Fruit fly (Drosophila melanogaster): ENCODE results near the gene CG18302.

Gene CG18302

dm6 chr2L:10517085-10517484 is 17.0 kb upstream of the CG18302 start, which contains the start of the genes Fatp1 and Lrr47:
Fatp1 (minus strand) TSS chr2L:10517218.
Lrr47 (plus strand) TSS chr2L:10517335.
- TF ChIP-seq Pif1B (GFP tag; optimal IDR thresholded peaks at IDR 0.05) (no peak), CG4496 (GFP tag; IDR thresholded peaks at IDR 0.05) (no peak; the same call in 2 of the 3 replicates), CG8159 (tag; optimal IDR thresholded peaks at IDR 0.05) (peak; percentile 8), CG12605 (GFP tag; IDR thresholded peaks at IDR 0.05) (peak; percentile 9; the same call in 1 of the 2 replicates), Ets98B (GFP tag; IDR thresholded peaks at IDR 0.05) (no peak), CG8301 (tag; optimal IDR thresholded peaks at IDR 0.05) (no peak), D1 (tag; optimal IDR thresholded peaks at IDR 0.05) (no peak), Snoo (tag; optimal IDR thresholded peaks at IDR 0.05) (no peak)

- TF ChIP-seq CG9948 (tag; optimal IDR thresholded peaks at IDR 0.05) (peak; percentile 80), EcR (GFP tag; optimal IDR thresholded peaks at IDR 0.05) (peak; percentile 25), Pif1B (GFP tag; optimal IDR thresholded peaks at IDR 0.05) (peak; percentile 86), Snoo (tag; optimal IDR thresholded peaks at IDR 0.05) (peak; percentile 84), CG32121 (GFP tag; IDR thresholded peaks at IDR 0.05) (peak; percentile 74), CG8159 (tag; optimal IDR thresholded peaks at IDR 0.05) (peak; percentile 89), fd96Ca (GFP tag; IDR thresholded peaks at IDR 0.05) (peak; percentile 59; the same call in 2 of the 3 replicates), Ets98B (GFP tag; IDR thresholded peaks at IDR 0.05) (peak; percentile 83), CG13204 (GFP tag; optimal IDR thresholded peaks at IDR 0.05) (peak; percentile 38), CG34367 (tag; optimal IDR thresholded peaks at IDR 0.05) (peak; percentile 84), CG10348 (GFP tag; IDR thresholded peaks at IDR 0.05) (no peak), CG14655 (GFP tag; optimal IDR thresholded peaks at IDR 0.05) (peak; percentile 78), CG12605 (GFP tag; IDR thresholded peaks at IDR 0.05) (peak; percentile 69; the same call in 1 of the 2 replicates), CG8301 (tag; optimal IDR thresholded peaks at IDR 0.05) (peak; percentile 75), CG4496 (GFP tag; IDR thresholded peaks at IDR 0.05) (peak; percentile 87), Pif1A (GFP tag; optimal IDR thresholded peaks at IDR 0.05) (peak; percentile 84), CG17806 (tag; optimal IDR thresholded peaks at IDR 0.05) (peak; percentile 88), D1 (tag; optimal IDR thresholded peaks at IDR 0.05) (peak; percentile 72), CG15710 (tag; optimal IDR thresholded peaks at IDR 0.05) (peak; percentile 92), rn (GFP tag; IDR thresholded peaks at IDR 0.05) (peak; percentile 25; the same call in 1 of the 2 replicates), gl (tag; optimal IDR thresholded peaks at IDR 0.05) (peak; percentile 77)
These were observed 14.9 kb upstream of the CG18302 start for dm6 chr2L:10519225-10519624.

dm6 chr2L:10522174-10522893 is 11.8 kb upstream of the CG18302 start:
- peak; percentile 13 for TF ChIP-seq CG8301 (tag; optimal IDR thresholded peaks at IDR 0.05)
- peak; percentile 23; the same call in 1 of the 2 replicates for TF ChIP-seq CG32121 (GFP tag; IDR thresholded peaks at IDR 0.05)
- TF ChIP-seq Pif1B (GFP tag; optimal IDR thresholded peaks at IDR 0.05) = no peak
- TF ChIP-seq CG15710 (tag; optimal IDR thresholded peaks at IDR 0.05) = peak; percentile 6
- TF ChIP-seq D1 (tag; optimal IDR thresholded peaks at IDR 0.05) = no peak
- TF ChIP-seq CG4496 (GFP tag; IDR thresholded peaks at IDR 0.05) = 0 out of 3 replicates have a peak, but pooled peaks have one; percentile 12
- peak; percentile 8 for TF ChIP-seq CG9948 (tag; optimal IDR thresholded peaks at IDR 0.05)
- 0 out of 3 replicates have a peak, but pooled peaks have one; percentile 19 for TF ChIP-seq fd96Ca (GFP tag; IDR thresholded peaks at IDR 0.05)
- peak; percentile 28 for TF ChIP-seq CG8159 (tag; optimal IDR thresholded peaks at IDR 0.05)
- TF ChIP-seq CG14655 (GFP tag; optimal IDR thresholded peaks at IDR 0.05) = peak; percentile 41
- TF ChIP-seq Pif1A (GFP tag; optimal IDR thresholded peaks at IDR 0.05) = no peak
- TF ChIP-seq CG12605 (GFP tag; IDR thresholded peaks at IDR 0.05) = no peak
- TF ChIP-seq CG17806 (tag; optimal IDR thresholded peaks at IDR 0.05) = no peak

- TF ChIP-seq EcR (GFP tag; optimal IDR thresholded peaks at IDR 0.05) = no peak
- TF ChIP-seq CG15710 (tag; optimal IDR thresholded peaks at IDR 0.05) = peak; percentile 75
- no peak; the same call in 1 of the 2 replicates for TF ChIP-seq CG12605 (GFP tag; IDR thresholded peaks at IDR 0.05)
- TF ChIP-seq Ets98B (GFP tag; IDR thresholded peaks at IDR 0.05) = no peak; the same call in 1 of the 2 replicates
- TF ChIP-seq CG14655 (GFP tag; optimal IDR thresholded peaks at IDR 0.05) = peak; percentile 69
- no peak for TF ChIP-seq CG10348 (GFP tag; IDR thresholded peaks at IDR 0.05)
- TF ChIP-seq CG13204 (GFP tag; optimal IDR thresholded peaks at IDR 0.05) = no peak
- peak; percentile 61 for TF ChIP-seq CG34367 (tag; optimal IDR thresholded peaks at IDR 0.05)
- peak; percentile 82; the same call in 1 of the 2 replicates for TF ChIP-seq CG32121 (GFP tag; IDR thresholded peaks at IDR 0.05)
- TF ChIP-seq Pif1A (GFP tag; optimal IDR thresholded peaks at IDR 0.05) = peak; percentile 39
- peak; percentile 42 for TF ChIP-seq Snoo (tag; optimal IDR thresholded peaks at IDR 0.05)
- TF ChIP-seq CG8301 (tag; optimal IDR thresholded peaks at IDR 0.05) = peak; percentile 63
- TF ChIP-seq gl (tag; optimal IDR thresholded peaks at IDR 0.05) = peak; percentile 58
- peak; percentile 50 for TF ChIP-seq Pif1B (GFP tag; optimal IDR thresholded peaks at IDR 0.05)
- TF ChIP-seq D1 (tag; optimal IDR thresholded peaks at IDR 0.05) = no peak
- peak; percentile 78 for TF ChIP-seq CG8159 (tag; optimal IDR thresholded peaks at IDR 0.05)
- peak; percentile 71 for TF ChIP-seq CG17806 (tag; optimal IDR thresholded peaks at IDR 0.05)
- TF ChIP-seq fd96Ca (GFP tag; IDR thresholded peaks at IDR 0.05) = no peak; the same call in 2 of the 3 replicates
- TF ChIP-seq CG9948 (tag; optimal IDR thresholded peaks at IDR 0.05) = peak; percentile 69
- TF ChIP-seq rn (GFP tag; IDR thresholded peaks at IDR 0.05) = 0 out of 2 replicates have a peak, but pooled peaks have one; percentile 32
- no peak; the same call in 1 of the 3 replicates for TF ChIP-seq CG4496 (GFP tag; IDR thresholded peaks at IDR 0.05)
These were observed 7.1 kb upstream of the CG18302 start, which contains the start of gene Lip4 for dm6 chr2L:10526953-10527584. Lip4 (plus strand) TSS chr2L:10527572.

- no peak for TF ChIP-seq CG17806 (tag; optimal IDR thresholded peaks at IDR 0.05)
These were observed 5.1 kb upstream of the CG18302 start for dm6 chr2L:10528984-10529383.

All from whole organism, pupa.